Fruit fly (Drosophila melanogaster) whole organism, embryonic: ENCODE measurements around the gene asf1.
A peak's percentile ranks its signal among the peaks of the same experiment; 100 is the strongest.

ENCODE experiments used
- Abd-B ChIP-seq: fragments of 200-800 bp; sonication (Bioruptor generic); optimal IDR thresholded peaks from 2 replicates; lab custom pipeline; 2018; ENCODE audit warnings: missing biosample characterization, mild to moderate bottlenecking, missing genetic modification characterization, moderate library complexity
- B-H2 ChIP-seq: fragments of 200-800 bp; sonication (Bioruptor generic); optimal IDR thresholded peaks from 2 replicates; lab custom pipeline; 2018; ENCODE audit warnings: missing biosample characterization, mild to moderate bottlenecking, missing genetic modification characterization
- CG10654 ChIP-seq: fragments of 200-800 bp; sonication (Bioruptor generic); optimal IDR thresholded peaks from 2 replicates; lab custom pipeline; 2016; ENCODE audit warnings: missing biosample characterization, missing genetic modification characterization
- CG10979 ChIP-seq: fragments of 200-800 bp; sonication (Bioruptor generic); optimal IDR thresholded peaks from 2 replicates; lab custom pipeline; 2018; ENCODE audit warnings: missing biosample characterization, mild to moderate bottlenecking, missing genetic modification characterization, moderate library complexity
- CG11504 ChIP-seq: fragments of 200-800 bp; sonication (Bioruptor generic); optimal IDR thresholded peaks from 3 replicates; lab custom pipeline; 2019; ENCODE audit warnings: missing biosample characterization, mild to moderate bottlenecking, missing genetic modification characterization, moderate library complexity
- CG13287 ChIP-seq: fragments of 200-800 bp; sonication (Bioruptor generic); IDR thresholded peaks from 2 replicates; pipeline ENCODE4 v1.3.6; 2022; ENCODE audit warnings: missing biosample characterization, missing genetic modification characterization; ENCODE audit not compliant: partially characterized antibody
- CG13424 ChIP-seq: fragments of 200-800 bp; sonication (Bioruptor generic); optimal IDR thresholded peaks from 2 replicates; lab custom pipeline; 2019; ENCODE audit warnings: missing biosample characterization, mild to moderate bottlenecking, missing genetic modification characterization, moderate library complexity
- CG13775 ChIP-seq: fragments of 200-800 bp; sonication (Bioruptor generic); optimal IDR thresholded peaks from 3 replicates; lab custom pipeline; 2017; ENCODE audit warnings: missing biosample characterization, mild to moderate bottlenecking, missing genetic modification characterization
- CG15269 ChIP-seq: fragments of 200-800 bp; sonication (Bioruptor generic); optimal IDR thresholded peaks from 2 replicates; lab custom pipeline; 2018; ENCODE audit warnings: missing biosample characterization, mild to moderate bottlenecking, missing genetic modification characterization, moderate library complexity
- CG15514 ChIP-seq: fragments of 200-800 bp; sonication (Bioruptor generic); optimal IDR thresholded peaks from 3 replicates; lab custom pipeline; 2017; ENCODE audit warnings: missing biosample characterization, missing genetic modification characterization, mild to moderate bottlenecking, moderate library complexity, missing genetic modification reagents
- CG18476 ChIP-seq: fragments of 200-800 bp; sonication (Bioruptor generic); optimal IDR thresholded peaks from 2 replicates; lab custom pipeline; 2016; ENCODE audit warnings: missing biosample characterization, mild to moderate bottlenecking, missing genetic modification characterization
- CG2712 ChIP-seq: fragments of 200-800 bp; optimal IDR thresholded peaks from 3 replicates; lab custom pipeline; 2019; ENCODE audit warnings: missing biosample characterization, mild to moderate bottlenecking, missing genetic modification characterization, moderate library complexity
- CG32532 ChIP-seq: fragments of 200-800 bp; sonication (Bioruptor generic); IDR thresholded peaks from 2 replicates; pipeline ENCODE4 v1.3.6; 2022; ENCODE audit warnings: missing biosample characterization, missing genetic modification characterization
- CG32772 ChIP-seq: fragments of 200-800 bp; sonication (Bioruptor generic); IDR thresholded peaks from 2 replicates; pipeline ENCODE4 v1.3.6; 2022; ENCODE audit warnings: missing biosample characterization, missing genetic modification characterization
- CG4360 ChIP-seq: fragments of 200-800 bp; sonication (Bioruptor generic); IDR thresholded peaks from 2 replicates; pipeline ENCODE4 v1.3.6; 2022; ENCODE audit warnings: missing biosample characterization, missing genetic modification characterization
- CG43689 ChIP-seq: fragments of 200-800 bp; sonication (Bioruptor generic); IDR thresholded peaks from 2 replicates; pipeline ENCODE4 v1.3.6; 2022; ENCODE audit warnings: missing biosample characterization, missing genetic modification characterization
- CG4707 ChIP-seq: fragments of 200-800 bp; sonication (Bioruptor generic); optimal IDR thresholded peaks from 2 replicates; lab custom pipeline; 2018; ENCODE audit warnings: missing biosample characterization, mild to moderate bottlenecking, missing genetic modification characterization, moderate library complexity
- CG4820 ChIP-seq: fragments of 200-800 bp; sonication (Bioruptor generic); optimal IDR thresholded peaks from 3 replicates; lab custom pipeline; 2016; ENCODE audit warnings: missing biosample characterization, missing genetic modification characterization
- CG6765 ChIP-seq: fragments of 200-800 bp; sonication (Bioruptor generic); optimal IDR thresholded peaks from 3 replicates; lab custom pipeline; 2017; ENCODE audit warnings: missing biosample characterization, mild to moderate bottlenecking, missing genetic modification characterization
- CG7357 ChIP-seq: fragments of 200-800 bp; sonication (Bioruptor generic); IDR thresholded peaks from 3 replicates; pipeline ENCODE4 v1.3.6; 2022; ENCODE audit warnings: missing biosample characterization, missing genetic modification characterization
- CG8281 ChIP-seq: fragments of 200-800 bp; sonication (Bioruptor generic); optimal IDR thresholded peaks from 2 replicates; lab custom pipeline; 2018; ENCODE audit warnings: missing biosample characterization, mild to moderate bottlenecking, missing genetic modification characterization, moderate library complexity
- CG8924 ChIP-seq: fragments of 200-800 bp; optimal IDR thresholded peaks from 3 replicates; lab custom pipeline; 2019; ENCODE audit warnings: missing biosample characterization, mild to moderate bottlenecking, missing genetic modification characterization, moderate library complexity
- CG9215 ChIP-seq: fragments of 200-800 bp; sonication (Bioruptor generic); IDR thresholded peaks from 2 replicates; pipeline ENCODE4 v1.3.6; 2022; ENCODE audit warnings: missing biosample characterization, missing genetic modification characterization
- Dll ChIP-seq: fragments of 200-800 bp; sonication (Bioruptor generic); IDR thresholded peaks from 4 replicates; pipeline ENCODE4 v1.3.6; 2022; ENCODE audit warnings: missing biosample characterization, missing genetic modification characterization; ENCODE audit not compliant: partially characterized antibody
- E2f2 ChIP-seq: fragments of 200-800 bp; sonication (Bioruptor generic); IDR thresholded peaks from 2 replicates; pipeline ENCODE4 v1.3.6; 2022; ENCODE audit warnings: missing biosample characterization, missing genetic modification characterization
- Hey ChIP-seq: fragments of 200-800 bp; sonication (Bioruptor generic); optimal IDR thresholded peaks from 3 replicates; lab custom pipeline; 2018; ENCODE audit warnings: missing biosample characterization, mild to moderate bottlenecking, missing genetic modification characterization
- Hmr ChIP-seq: fragments of 200-800 bp; sonication (Bioruptor generic); optimal IDR thresholded peaks from 3 replicates; lab custom pipeline; 2017; ENCODE audit warnings: mild to moderate bottlenecking, missing biosample characterization, missing genetic modification reagents, missing genetic modification characterization
- Lpt ChIP-seq: fragments of >200 bp; optimal IDR thresholded peaks from 2 replicates; lab custom pipeline; 2018; ENCODE audit warnings: missing biosample characterization, missing genetic modification characterization
- Max ChIP-seq: fragments of 200-800 bp; sonication (Bioruptor generic); optimal IDR thresholded peaks from 2 replicates; lab custom pipeline; 2016; ENCODE audit warnings: missing biosample characterization, mild to moderate bottlenecking, missing genetic modification characterization
- Meics ChIP-seq: fragments of 200-800 bp; sonication (Bioruptor generic); optimal IDR thresholded peaks from 2 replicates; lab custom pipeline; 2017; ENCODE audit warnings: missing biosample characterization, mild to moderate bottlenecking, missing genetic modification characterization
- Myb ChIP-seq: fragments of 200-800 bp; sonication (Bioruptor generic); optimal IDR thresholded peaks from 2 replicates; lab custom pipeline; 2016; ENCODE audit warnings: missing biosample characterization, missing genetic modification characterization
- Nf-YB ChIP-seq: fragments of 200-800 bp; sonication (Bioruptor generic); optimal IDR thresholded peaks from 3 replicates; lab custom pipeline; 2019; ENCODE audit warnings: missing biosample characterization, mild to moderate bottlenecking, missing genetic modification characterization, moderate library complexity
- Pdp1 ChIP-seq, 2 experiments: fragments of 200-800 bp; sonication (Bioruptor generic); optimal IDR thresholded peaks; 3 replicates each; lab custom pipeline; 2016; ENCODE audit warnings: missing biosample characterization in 2 of 2, missing genetic modification characterization in 2 of 2, mild to moderate bottlenecking in 1 of 2, moderate library complexity in 1 of 2
- Rx ChIP-seq: fragments of 200-800 bp; sonication (Bioruptor generic); IDR thresholded peaks from 2 replicates; pipeline ENCODE4 v1.3.6; 2022; ENCODE audit warnings: missing biosample characterization, missing genetic modification characterization
- Ssrp ChIP-seq: fragments of 200-800 bp; sonication (Bioruptor generic); optimal IDR thresholded peaks from 2 replicates; lab custom pipeline; 2018; ENCODE audit warnings: missing biosample characterization, mild to moderate bottlenecking, missing genetic modification characterization, moderate library complexity
- Xrp1 ChIP-seq: fragments of 200-800 bp; sonication (Bioruptor generic); IDR thresholded peaks from 2 replicates; pipeline ENCODE4 v1.3.6; 2022; ENCODE audit warnings: missing biosample characterization, missing genetic modification characterization
- amos ChIP-seq: fragments of 200-800 bp; sonication (Bioruptor generic); IDR thresholded peaks from 2 replicates; pipeline ENCODE4 v1.3.6; 2022; ENCODE audit warnings: missing biosample characterization, missing genetic modification characterization; ENCODE audit not compliant: partially characterized antibody
- ato ChIP-seq: fragments of 200-800 bp; sonication (Bioruptor generic); IDR thresholded peaks from 2 replicates; pipeline ENCODE4 v1.3.6; 2022; ENCODE audit warnings: missing biosample characterization, missing genetic modification characterization; ENCODE audit not compliant: partially characterized antibody
- cato ChIP-seq: fragments of 200-800 bp; sonication (Bioruptor generic); optimal IDR thresholded peaks from 2 replicates; lab custom pipeline; 2016; ENCODE audit warnings: missing biosample characterization, missing genetic modification characterization, borderline replicate concordance
- chn ChIP-seq: fragments of 200-800 bp; sonication (Bioruptor generic); optimal IDR thresholded peaks from 2 replicates; lab custom pipeline; 2016; ENCODE audit warnings: missing biosample characterization, missing genetic modification characterization
- luna ChIP-seq: fragments of 200-800 bp; sonication (Bioruptor generic); optimal IDR thresholded peaks from 2 replicates; lab custom pipeline; 2016; ENCODE audit warnings: missing biosample characterization, missing genetic modification characterization
- nau ChIP-seq: fragments of 200-800 bp; sonication (Bioruptor generic); optimal IDR thresholded peaks from 3 replicates; lab custom pipeline; 2017; ENCODE audit warnings: missing biosample characterization, mild to moderate bottlenecking, missing genetic modification characterization, missing genetic modification reagents
- nerfin-1 ChIP-seq: fragments of 200-800 bp; sonication (Bioruptor generic); optimal IDR thresholded peaks from 3 replicates; lab custom pipeline; 2019; ENCODE audit warnings: missing biosample characterization, mild to moderate bottlenecking, missing genetic modification characterization, moderate library complexity
- slbo ChIP-seq: fragments of 200-800 bp; sonication (Bioruptor generic); IDR thresholded peaks from 2 replicates; pipeline ENCODE4 v1.3.6; 2022; ENCODE audit warnings: missing biosample characterization, missing genetic modification characterization
- sob ChIP-seq: fragments of 200-800 bp; sonication (Bioruptor generic); IDR thresholded peaks from 2 replicates; pipeline ENCODE4 v1.3.6; 2022; ENCODE audit warnings: missing biosample characterization, missing genetic modification characterization
- sqz ChIP-seq: fragments of 200-800 bp; sonication (Bioruptor generic); optimal IDR thresholded peaks from 3 replicates; lab custom pipeline; 2018; ENCODE audit warnings: missing biosample characterization, mild to moderate bottlenecking, missing genetic modification characterization
- unc-4 ChIP-seq: fragments of 200-800 bp; sonication (Bioruptor generic); IDR thresholded peaks from 2 replicates; pipeline ENCODE4 v1.3.6; 2022; ENCODE audit warnings: missing biosample characterization, missing genetic modification characterization; ENCODE audit not compliant: partially characterized antibody
- vvl ChIP-seq: fragments of 200-800 bp; sonication (Bioruptor generic); IDR thresholded peaks from 2 replicates; pipeline ENCODE4 v1.3.6; 2022; ENCODE audit warnings: missing biosample characterization, missing genetic modification characterization

asf1 gene

DNA sequence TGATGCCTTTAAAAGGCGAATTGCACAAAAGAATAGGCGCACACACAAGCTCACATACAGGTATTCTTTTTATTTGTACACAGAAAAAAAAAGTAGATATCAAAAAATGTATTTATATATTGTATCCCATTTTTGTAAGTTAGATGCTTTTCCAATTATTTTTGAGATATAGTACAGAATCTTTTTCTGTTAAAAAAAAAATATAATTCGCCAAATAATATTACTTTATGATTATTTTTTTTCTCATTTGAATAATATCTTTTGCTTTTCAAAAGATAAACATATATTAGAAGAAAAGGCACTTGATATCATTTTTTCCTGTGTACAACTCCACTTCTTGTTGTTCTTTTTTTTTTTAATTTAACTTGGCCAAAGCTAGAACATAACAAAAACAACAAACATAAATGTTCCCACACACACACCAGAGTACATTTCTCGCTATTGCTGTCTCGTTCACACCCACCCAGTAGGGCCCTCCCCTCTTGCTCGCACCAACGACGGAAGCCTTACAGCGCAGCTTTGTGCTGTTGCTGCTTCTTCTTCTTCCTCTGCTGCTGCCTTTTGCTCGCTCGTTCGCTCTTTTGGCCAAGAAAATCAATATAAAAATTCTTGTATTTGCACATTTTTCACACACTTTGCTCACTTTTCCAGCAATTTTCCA, 16.2 kb downstream of the asf1 start (continued):
- TF ChIP-seq CG18476 (GFP tag; lab: Kevin White, UChicago): peak; percentile 35
- TF ChIP-seq cato (GFP tag; lab: Kevin White, UChicago): no peak
- TF ChIP-seq CG8281 (tag; lab: Kevin White, UChicago): peak; percentile 59
- TF ChIP-seq Xrp1: peak; percentile 83
- TF ChIP-seq CG9215 (GFP tag; lab: Robert Waterston, UW): no peak; the same call in 1 of the 2 replicates
- no peak for TF ChIP-seq CG43689 (GFP tag; lab: Robert Waterston, UW)
- TF ChIP-seq Abd-B: peak; percentile 86
- TF ChIP-seq Hmr: peak; percentile 82
- peak; percentile 90 for TF ChIP-seq CG11504 (tag; lab: Kevin White, UChicago)
- TF ChIP-seq ato: no peak

DNA sequence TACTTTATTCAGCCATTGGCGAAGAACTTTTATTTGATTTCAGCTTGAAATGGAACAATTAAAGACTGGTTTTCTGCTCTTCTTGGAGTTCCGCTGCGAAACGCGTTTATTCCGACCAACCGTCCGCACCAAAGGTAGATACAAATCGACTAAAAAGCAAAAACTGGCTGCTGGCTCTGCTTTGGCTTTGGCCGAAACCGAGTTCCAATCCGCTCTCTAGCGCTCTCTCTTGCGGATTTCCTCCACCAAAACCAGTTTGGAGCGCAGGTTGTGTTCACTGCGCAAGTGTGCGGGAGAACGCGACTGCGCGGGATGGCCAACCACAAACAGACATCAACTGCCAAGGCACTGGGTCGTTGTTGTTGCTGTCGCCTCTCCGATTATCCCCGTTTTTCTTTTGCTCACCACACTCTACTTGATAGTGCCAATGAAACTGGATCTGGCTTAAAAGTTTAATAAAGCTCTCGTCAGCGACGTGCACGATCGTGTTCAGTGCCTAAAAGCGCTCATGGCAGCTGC, 16.8 kb downstream of the asf1 start, which contains the start of gene wnd:
Gene wnd, minus strand, starts transcription at position 306 of the 519 bp plus-strand sequence.
- TF ChIP-seq Lpt: no peak
- TF ChIP-seq CG15269 (tag; lab: Kevin White, UChicago): no peak
- no peak for TF ChIP-seq Max (GFP tag; lab: Kevin White, UChicago)
- no peak for TF ChIP-seq luna (GFP tag; lab: Kevin White, UChicago)
- peak; percentile 41 for TF ChIP-seq unc-4 (GFP tag; lab: Robert Waterston, UW)
- no peak for TF ChIP-seq CG4820 (GFP tag; lab: Kevin White, UChicago)
- TF ChIP-seq B-H2: peak; percentile 26
- TF ChIP-seq CG8924 (tag; lab: Kevin White, UChicago): peak; percentile 25
- TF ChIP-seq Pdp1 (GFP tag; optimal IDR thresholded peaks at IDR 0.05; lab: Kevin White, UChicago): no peak
- TF ChIP-seq sqz: peak; percentile 14
- no peak for TF ChIP-seq CG7357 (GFP tag; lab: Robert Waterston, UW)
- no peak for TF ChIP-seq Ssrp (tag; lab: Kevin White, UChicago)
- TF ChIP-seq CG2712 (tag; lab: Kevin White, UChicago): peak; percentile 1
- TF ChIP-seq Myb (GFP tag; lab: Kevin White, UChicago): no peak
- TF ChIP-seq CG4707 (GFP tag; lab: Kevin White, UChicago): no peak
- no peak for TF ChIP-seq E2f2
- TF ChIP-seq CG4360: peak; percentile 90
- no peak for TF ChIP-seq nerfin-1 (tag; lab: Kevin White, UChicago)
- TF ChIP-seq CG10654 (GFP tag; lab: Kevin White, UChicago): no peak
- TF ChIP-seq CG10979 (tag; lab: Kevin White, UChicago): no peak
- TF ChIP-seq sob (GFP tag; lab: Robert Waterston, UW): no peak
- no peak for TF ChIP-seq CG32772 (GFP tag; lab: Robert Waterston, UW)
- no peak for TF ChIP-seq nau (GFP tag; lab: Kevin White, UChicago)
- no peak for TF ChIP-seq Rx (GFP tag; lab: Robert Waterston, UW)
- no peak for TF ChIP-seq CG15514 (GFP tag; lab: Kevin White, UChicago)
- no peak for TF ChIP-seq chn (GFP tag; lab: Kevin White, UChicago)
- TF ChIP-seq CG13287 (GFP tag; lab: Robert Waterston, UW): peak; percentile 47; the same call in 1 of the 2 replicates
- no peak for TF ChIP-seq Hey
- no peak for TF ChIP-seq CG13775 (GFP tag; lab: Kevin White, UChicago)
- TF ChIP-seq Dll: 0 out of 4 replicates have a peak, but pooled peaks have one; percentile 36
- TF ChIP-seq Meics (GFP tag; lab: Kevin White, UChicago): no peak
- TF ChIP-seq amos (GFP tag; lab: Robert Waterston, UW): no peak
- peak; percentile 44; the same call in 1 of the 2 replicates for TF ChIP-seq CG32532 (GFP tag; lab: Robert Waterston, UW)
- peak; percentile 37 for TF ChIP-seq CG6765 (GFP tag; lab: Kevin White, UChicago)
- TF ChIP-seq slbo (GFP tag; lab: Robert Waterston, UW): no peak
- TF ChIP-seq Nf-YB (GFP tag; lab: Kevin White, UChicago): peak; percentile 71
- peak; percentile 47; the same call in 1 of the 2 replicates for TF ChIP-seq vvl (GFP tag; lab: Robert Waterston, UW)
- no peak for TF ChIP-seq CG13424
